Fruit fly (Drosophila melanogaster) whole organism, embryonic: ENCODE results near the gene Dmtn.

Source experiments
- CG10274 ChIP-seq: fragments of 200-800 bp; sonication (Bioruptor generic); optimal IDR thresholded peaks from 3 replicates; lab custom pipeline; 2017; ENCODE audit warnings: missing biosample characterization, mild to moderate bottlenecking, missing genetic modification characterization
- CG10543 ChIP-seq: fragments of 200-800 bp; sonication (Bioruptor generic); optimal IDR thresholded peaks from 3 replicates; lab custom pipeline; 2017; ENCODE audit warnings: missing biosample characterization, mild to moderate bottlenecking, missing genetic modification characterization, moderate library complexity
- CG11398 ChIP-seq: fragments of 200-800 bp; sonication (Bioruptor generic); optimal IDR thresholded peaks from 2 replicates; lab custom pipeline; 2016; ENCODE audit warnings: missing biosample characterization, missing genetic modification characterization
- CG12744 ChIP-seq: fragments of 200-800 bp; sonication (Bioruptor generic); optimal IDR thresholded peaks from 2 replicates; lab custom pipeline; 2016; ENCODE audit warnings: missing biosample characterization, missing genetic modification characterization
- CG13287 ChIP-seq: fragments of 200-800 bp; sonication (Bioruptor generic); IDR thresholded peaks from 2 replicates; pipeline ENCODE4 v1.3.6; 2022; ENCODE audit warnings: missing biosample characterization, missing genetic modification characterization; ENCODE audit not compliant: partially characterized antibody
- CG13296 ChIP-seq: fragments of 200-800 bp; sonication (Bioruptor generic); optimal IDR thresholded peaks from 3 replicates; lab custom pipeline; 2018; ENCODE audit warnings: missing biosample characterization, mild to moderate bottlenecking, missing genetic modification characterization
- CG14860 ChIP-seq: fragments of 200-800 bp; sonication (Bioruptor generic); IDR thresholded peaks from 3 replicates; pipeline ENCODE4 v1.3.6; 2022; ENCODE audit warnings: missing biosample characterization, missing genetic modification characterization; ENCODE audit not compliant: partially characterized antibody
- CG15269 ChIP-seq: fragments of 200-800 bp; sonication (Bioruptor generic); optimal IDR thresholded peaks from 2 replicates; lab custom pipeline; 2018; ENCODE audit warnings: missing biosample characterization, mild to moderate bottlenecking, missing genetic modification characterization, moderate library complexity
- CG18262 ChIP-seq: fragments of 200-800 bp; optimal IDR thresholded peaks from 3 replicates; lab custom pipeline; 2019; ENCODE audit warnings: missing biosample characterization, mild to moderate bottlenecking, missing genetic modification characterization, moderate library complexity
- CG2129 ChIP-seq: fragments of 200-800 bp; sonication (Bioruptor generic); IDR thresholded peaks from 2 replicates; pipeline ENCODE4 v1.3.6; 2022; ENCODE audit warnings: missing biosample characterization, missing genetic modification characterization; ENCODE audit not compliant: partially characterized antibody
- CG31388 ChIP-seq: fragments of 200-800 bp; sonication (Bioruptor generic); optimal IDR thresholded peaks from 2 replicates; lab custom pipeline; 2016; ENCODE audit warnings: missing biosample characterization, missing genetic modification characterization
- CG34224 ChIP-seq: fragments of 200-800 bp; sonication (Bioruptor generic); IDR thresholded peaks from 3 replicates; pipeline ENCODE4 v1.3.6; 2022; ENCODE audit warnings: missing biosample characterization, missing genetic modification characterization; ENCODE audit not compliant: partially characterized antibody
- CG34376 ChIP-seq: fragments of 200-800 bp; sonication (Bioruptor generic); optimal IDR thresholded peaks from 2 replicates; lab custom pipeline; 2018; ENCODE audit warnings: missing biosample characterization, mild to moderate bottlenecking, missing genetic modification characterization
- CG3726 ChIP-seq: fragments of 200-800 bp; sonication (Bioruptor generic); IDR thresholded peaks from 3 replicates; pipeline ENCODE4, ENCODE4 v1.3.6; 2022; ENCODE audit warnings: missing biosample characterization, missing genetic modification characterization
- CG3838 ChIP-seq: fragments of 200-800 bp; sonication (Bioruptor generic); optimal IDR thresholded peaks from 3 replicates; lab custom pipeline; 2016; ENCODE audit warnings: missing biosample characterization, missing genetic modification characterization
- CG4360 ChIP-seq: fragments of 200-800 bp; sonication (Bioruptor generic); IDR thresholded peaks from 2 replicates; pipeline ENCODE4 v1.3.6; 2022; ENCODE audit warnings: missing biosample characterization, missing genetic modification characterization
- CG6254 ChIP-seq: fragments of 200-800 bp; sonication (Bioruptor generic); optimal IDR thresholded peaks from 3 replicates; lab custom pipeline; 2017; ENCODE audit warnings: mild to moderate bottlenecking, missing biosample characterization, missing genetic modification reagents, missing genetic modification characterization
- CG7271 ChIP-seq: fragments of 200-800 bp; sonication (Bioruptor generic); optimal IDR thresholded peaks from 2 replicates; lab custom pipeline; 2018; ENCODE audit warnings: missing biosample characterization, mild to moderate bottlenecking, missing genetic modification characterization, moderate library complexity
- CG8290 ChIP-seq, 3 experiments: fragments of 200-800 bp; sonication (Bioruptor generic); optimal IDR thresholded peaks; 2 replicates each; lab custom pipeline; 2016 to 2019; ENCODE audit warnings: missing biosample characterization in 3 of 3, missing genetic modification characterization in 3 of 3, mild to moderate bottlenecking in 2 of 3, moderate library complexity in 1 of 3
- CHES-1-like ChIP-seq: fragments of 200-800 bp; sonication (Bioruptor generic); optimal IDR thresholded peaks from 2 replicates; lab custom pipeline; 2016; ENCODE audit warnings: missing biosample characterization, missing genetic modification characterization
- Dbx ChIP-seq: fragments of 200-800 bp; sonication (Bioruptor generic); IDR thresholded peaks from 3 replicates; pipeline ENCODE4 v1.3.6; 2022; ENCODE audit warnings: missing biosample characterization, missing genetic modification characterization
- Deaf1 ChIP-seq: fragments of 200-800 bp; optimal IDR thresholded peaks from 3 replicates; lab custom pipeline; 2019; ENCODE audit warnings: missing biosample characterization, mild to moderate bottlenecking, missing genetic modification characterization, moderate library complexity
- HHEX ChIP-seq: fragments of 200-800 bp; sonication (Bioruptor generic); optimal IDR thresholded peaks from 3 replicates; lab custom pipeline; 2017; ENCODE audit warnings: missing biosample characterization, mild to moderate bottlenecking, missing genetic modification characterization, missing genetic modification reagents
- HLH4C ChIP-seq: fragments of 200-800 bp; sonication (Bioruptor generic); IDR thresholded peaks from 3 replicates; pipeline ENCODE4 v1.3.6; 2022; ENCODE audit warnings: missing biosample characterization, missing genetic modification characterization; ENCODE audit not compliant: partially characterized antibody
- Hand ChIP-seq: fragments of 200-800 bp; sonication (Bioruptor generic); optimal IDR thresholded peaks from 2 replicates; lab custom pipeline; 2017; ENCODE audit warnings: mild to moderate bottlenecking, missing biosample characterization, missing genetic modification reagents, missing genetic modification characterization
- HmgD ChIP-seq: fragments of 200-800 bp; sonication (Bioruptor generic); optimal IDR thresholded peaks from 3 replicates; lab custom pipeline; 2016; ENCODE audit warnings: missing biosample characterization, missing genetic modification characterization
- Hsf ChIP-seq: fragments of 200-800 bp; sonication (Bioruptor generic); optimal IDR thresholded peaks from 3 replicates; lab custom pipeline; 2016; ENCODE audit warnings: missing biosample characterization, missing genetic modification characterization
- Lpt ChIP-seq: fragments of >200 bp; optimal IDR thresholded peaks from 2 replicates; lab custom pipeline; 2018; ENCODE audit warnings: missing biosample characterization, missing genetic modification characterization
- Mrtf ChIP-seq: fragments of 200-800 bp; sonication (Bioruptor generic); IDR thresholded peaks from 3 replicates; pipeline ENCODE4 v1.3.6; 2022; ENCODE audit warnings: missing biosample characterization, missing genetic modification characterization
- NC2α ChIP-seq: fragments of 200-800 bp; sonication (Bioruptor generic); optimal IDR thresholded peaks from 2 replicates; lab custom pipeline; 2016; ENCODE audit warnings: missing biosample characterization, missing genetic modification characterization
- Scr ChIP-seq: fragments of 200-800 bp; sonication (Bioruptor generic); IDR thresholded peaks from 2 replicates; pipeline ENCODE4 v1.3.6; 2022; ENCODE audit warnings: missing biosample characterization, missing genetic modification characterization; ENCODE audit not compliant: partially characterized antibody
- Vsx1 ChIP-seq: fragments of 200-800 bp; sonication (Bioruptor generic); optimal IDR thresholded peaks from 2 replicates; lab custom pipeline; 2017; ENCODE audit warnings: missing biosample characterization, mild to moderate bottlenecking, missing genetic modification characterization, missing genetic modification reagents
- Xrp1 ChIP-seq: fragments of 200-800 bp; sonication (Bioruptor generic); IDR thresholded peaks from 2 replicates; pipeline ENCODE4 v1.3.6; 2022; ENCODE audit warnings: missing biosample characterization, missing genetic modification characterization
- abd-A ChIP-seq: fragments of 200-800 bp; sonication (Bioruptor generic); optimal IDR thresholded peaks from 3 replicates; lab custom pipeline; 2019; ENCODE audit warnings: missing biosample characterization, mild to moderate bottlenecking, missing genetic modification characterization, moderate library complexity
- amos ChIP-seq: fragments of 200-800 bp; sonication (Bioruptor generic); IDR thresholded peaks from 2 replicates; pipeline ENCODE4 v1.3.6; 2022; ENCODE audit warnings: missing biosample characterization, missing genetic modification characterization; ENCODE audit not compliant: partially characterized antibody
- ase ChIP-seq: fragments of 200-800 bp; sonication (Bioruptor generic); IDR thresholded peaks from 3 replicates; pipeline ENCODE4 v1.3.6; 2022; ENCODE audit warnings: missing biosample characterization, missing genetic modification characterization
- bbx ChIP-seq: fragments of 200-800 bp; sonication (Bioruptor generic); IDR thresholded peaks from 2 replicates; pipeline ENCODE4 v1.3.6; 2022; ENCODE audit warnings: missing biosample characterization, missing genetic modification characterization; ENCODE audit not compliant: partially characterized antibody
- gfzf ChIP-seq: fragments of 200-800 bp; sonication (Bioruptor generic); optimal IDR thresholded peaks from 2 replicates; lab custom pipeline; 2016; ENCODE audit warnings: missing biosample characterization, mild to moderate bottlenecking, missing genetic modification characterization, moderate library complexity
- hb ChIP-seq: fragments of 200-800 bp; sonication (Bioruptor generic); IDR thresholded peaks from 3 replicates; pipeline ENCODE4 v1.3.6; 2022; ENCODE audit warnings: missing biosample characterization, missing genetic modification characterization; ENCODE audit not compliant: partially characterized antibody
- hbn ChIP-seq: fragments of 200-800 bp; sonication (Bioruptor generic); IDR thresholded peaks from 2 replicates; pipeline ENCODE4 v1.3.6; 2022; ENCODE audit warnings: missing biosample characterization, missing genetic modification characterization; ENCODE audit not compliant: partially characterized antibody
- jing ChIP-seq: fragments of 200-800 bp; sonication (Bioruptor generic); optimal IDR thresholded peaks from 2 replicates; lab custom pipeline; 2018; ENCODE audit warnings: missing biosample characterization, mild to moderate bottlenecking, missing genetic modification characterization
- lbe ChIP-seq: fragments of 200-800 bp; sonication (Bioruptor generic); optimal IDR thresholded peaks from 2 replicates; lab custom pipeline; 2016; ENCODE audit warnings: missing biosample characterization, mild to moderate bottlenecking, missing genetic modification characterization
- maf-S ChIP-seq: fragments of 200-800 bp; sonication (Bioruptor generic); optimal IDR thresholded peaks from 2 replicates; lab custom pipeline; 2016; ENCODE audit warnings: missing biosample characterization, missing genetic modification characterization
- pho ChIP-seq: fragments of 200-800 bp; sonication (Bioruptor generic); optimal IDR thresholded peaks from 2 replicates; lab custom pipeline; 2016; ENCODE audit warnings: missing biosample characterization, missing genetic modification characterization
- prd ChIP-seq, 3 experiments: fragments of >200 bp in 2 of 3; fragments of 200-800 bp in 1 of 3; sonication (Bioruptor generic) in 1 of 3; optimal IDR thresholded peaks in 2 of 3; IDR thresholded peaks in 1 of 3; 2 replicates in 2 of 3; 3 replicates in 1 of 3; pipeline versions ENCODE4 v1.3.6 to Lab custom; 2017 to 2022; ENCODE audit warnings: missing biosample characterization in 1 of 3, missing genetic modification characterization in 1 of 3
- sd ChIP-seq: fragments of 200-800 bp; sonication (Bioruptor generic); optimal IDR thresholded peaks from 3 replicates; lab custom pipeline; 2018; ENCODE audit warnings: missing biosample characterization, mild to moderate bottlenecking, missing genetic modification characterization, moderate library complexity
- sob ChIP-seq: fragments of 200-800 bp; sonication (Bioruptor generic); IDR thresholded peaks from 2 replicates; pipeline ENCODE4 v1.3.6; 2022; ENCODE audit warnings: missing biosample characterization, missing genetic modification characterization

Gene Dmtn

DNA sequence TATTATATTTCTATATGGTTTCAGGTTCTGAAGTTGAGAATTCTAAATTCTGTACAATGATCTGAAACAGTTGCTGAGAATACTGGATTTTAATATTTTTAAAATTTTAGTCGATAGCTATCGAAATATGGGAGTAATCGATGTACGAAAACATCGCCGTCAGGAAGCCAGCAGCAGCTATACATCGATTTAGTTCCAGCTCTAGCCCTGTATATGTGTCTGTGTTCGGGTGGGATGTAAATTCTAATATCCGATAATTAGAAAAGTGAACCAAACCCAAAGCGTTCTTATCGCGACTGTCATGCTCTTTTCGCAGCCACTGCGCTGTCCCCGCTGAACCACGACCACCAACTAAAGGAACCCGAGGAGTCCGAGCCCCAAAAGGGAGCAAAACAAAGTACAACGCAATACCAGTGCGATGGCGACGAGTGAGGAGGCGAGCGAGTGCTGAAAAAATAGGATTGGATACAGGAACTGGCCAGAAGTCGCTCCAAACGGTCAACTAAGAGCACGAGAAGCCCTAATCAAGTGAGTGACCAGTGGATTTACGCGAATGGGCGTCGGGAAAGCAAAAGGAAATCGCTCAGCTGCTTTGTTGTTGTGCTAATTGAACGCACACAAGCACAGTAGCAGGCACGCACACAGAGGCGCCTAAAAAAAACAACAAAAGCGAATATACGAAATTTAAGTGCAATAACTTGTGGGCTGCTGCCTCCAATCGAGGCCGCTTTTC lies 22.8 kb downstream of the Dmtn start, which contains the start of gene gzl:
TSS of gene gzl (plus strand) at position 182 of the 733 bp plus-strand sequence.
- TF ChIP-seq Mrtf (GFP tag; lab: Robert Waterston, UW) (no peak), CG31388 (GFP tag; lab: Kevin White, UChicago) (no peak), NC2α (GFP tag; lab: Kevin White, UChicago) (no peak), CG18262 (tag; lab: Kevin White, UChicago) (no peak), CG14860 (GFP tag; lab: Robert Waterston, UW) (peak; percentile 96), maf-S (GFP tag; lab: Kevin White, UChicago) (no peak), hb (GFP tag; lab: Robert Waterston, UW) (peak; percentile 94), CG34224 (peak; percentile 96), CG11398 (GFP tag; lab: Kevin White, UChicago) (no peak), HmgD (no peak), jing (no peak), HHEX (GFP tag; lab: Kevin White, UChicago) (no peak), abd-A (tag; lab: Kevin White, UChicago) (no peak), CG12744 (GFP tag; lab: Kevin White, UChicago) (no peak), ase (GFP tag; lab: Robert Waterston, UW) (no peak), Lpt (GFP tag; lab: Kevin White, UChicago) (no peak), CG10543 (GFP tag; lab: Kevin White, UChicago) (peak; percentile 21), bbx (GFP tag; lab: Robert Waterston, UW) (peak; percentile 99), CG3838 (GFP tag; lab: Kevin White, UChicago) (no peak), Hsf (no peak), CG4360 (peak; percentile 42; the same call in 1 of the 2 replicates), CG8290 (GFP tag; optimal IDR thresholded peaks at IDR 0.05; lab: Kevin White, UChicago) (no peak), CG8290 (tag; optimal IDR thresholded peaks at IDR 0.05; lab: Kevin White, UChicago) (no peak), CG13296 (GFP tag; lab: Kevin White, UChicago) (peak; percentile 17), Dbx (GFP tag; lab: Robert Waterston, UW) (0 out of 3 replicates have a peak, but pooled peaks have one; percentile 8), CG15269 (tag; lab: Kevin White, UChicago) (no peak), hbn (GFP tag; lab: Robert Waterston, UW) (peak; percentile 97), Deaf1 (tag; lab: Kevin White, UChicago) (peak; percentile 38), CHES-1-like (peak; percentile 42), CG34376 (peak; percentile 10), pho (peak; percentile 9), CG10274 (no peak), prd (optimal IDR thresholded peaks at IDR 0.05; lab: Kevin White, UChicago) (no peak), prd (GFP tag; IDR thresholded peaks at IDR 0.05; lab: Robert Waterston, UW) (no peak), HLH4C (GFP tag; lab: Robert Waterston, UW) (peak; percentile 96), CG2129 (GFP tag; lab: Robert Waterston, UW) (peak; percentile 85), gfzf (GFP tag; lab: Kevin White, UChicago) (peak; percentile 31), lbe (peak; percentile 46), amos (GFP tag; lab: Robert Waterston, UW) (peak; percentile 99), sob (GFP tag; lab: Robert Waterston, UW) (peak; percentile 29; the same call in 1 of the 2 replicates), Scr (peak; percentile 97), CG7271 (tag; lab: Kevin White, UChicago) (no peak), Xrp1 (peak; percentile 19; the same call in 1 of the 2 replicates), CG3726 (GFP tag; lab: Robert Waterston, UW) (no peak), Hand (GFP tag; lab: Kevin White, UChicago) (no peak), sd (no peak), CG6254 (GFP tag; lab: Kevin White, UChicago) (no peak), Vsx1 (GFP tag; lab: Kevin White, UChicago) (no peak), CG13287 (peak; percentile 97)
